Worm (Caenorhabditis elegans) whole organism, young adult: Measurements from ENCODE around the gene R02F11.2.

ENCODE experiments used
- B0261.1 ChIP-seq: sonication (generic microtip); optimal IDR thresholded peaks from 2 replicates; lab custom pipeline; 2016; ENCODE audit warnings: mild to moderate bottlenecking, missing genetic modification characterization, moderate library complexity, missing compliant biosample characterization
- F37B4.10 ChIP-seq: fragments of 200-800 bp; sonication (Bioruptor generic); IDR thresholded peaks from 2 replicates; pipeline ENCODE4 v1.3.6; 2022; ENCODE audit warnings: missing genetic modification characterization, missing compliant biosample characterization
- F57A8.1 ChIP-seq: fragments of 200-800 bp; sonication (Bioruptor generic); optimal IDR thresholded peaks from 2 replicates; lab custom pipeline; 2018; ENCODE audit warnings: mild to moderate bottlenecking, missing genetic modification characterization, moderate library complexity, missing compliant biosample characterization
- ZK185.1 ChIP-seq: sonication (generic microtip); optimal IDR thresholded peaks from 2 replicates; lab custom pipeline; 2016; ENCODE audit warnings: mild to moderate bottlenecking, missing genetic modification characterization, missing compliant biosample characterization; ENCODE audit not compliant: poor library complexity, severe bottlenecking
- atf-7 ChIP-seq: sonication (generic microtip); optimal IDR thresholded peaks from 2 replicates; lab custom pipeline; 2017; ENCODE audit warnings: mild to moderate bottlenecking, missing genetic modification characterization, missing compliant biosample characterization
- egl-18 ChIP-seq: fragments of 200-800 bp; sonication (Bioruptor generic); IDR thresholded peaks from 2 replicates; pipeline ENCODE4 v1.3.6; 2022; ENCODE audit warnings: missing genetic modification reagents, missing genetic modification characterization, missing compliant biosample characterization
- him-1 ChIP-seq: sonication (generic microtip); optimal IDR thresholded peaks from 2 replicates; lab custom pipeline; 2016; ENCODE audit warnings: missing genotype, missing genetic modification reagents, missing genetic modification characterization, missing compliant biosample characterization
- hmg-1.2 ChIP-seq: fragments of 200-800 bp; sonication (Bioruptor generic); IDR thresholded peaks from 2 replicates; pipeline ENCODE4 v1.3.6; 2022; ENCODE audit warnings: missing genetic modification reagents, missing genetic modification characterization, missing compliant biosample characterization
- nfya-1 ChIP-seq: sonication (generic microtip); optimal IDR thresholded peaks from 2 replicates; lab custom pipeline; 2017; ENCODE audit warnings: antibody characterized with exemption, missing compliant biosample characterization, missing genetic modification characterization, borderline replicate concordance; ENCODE audit not compliant: insufficient read depth
- nhr-179 ChIP-seq: sonication (generic microtip); optimal IDR thresholded peaks from 2 replicates; lab custom pipeline; 2016; ENCODE audit warnings: mild to moderate bottlenecking, missing genetic modification characterization, missing compliant biosample characterization

ce11 chrV:4775140-4775539 is 19.3 kb upstream of the R02F11.2 start:
- TF ChIP-seq ZK185.1 (tag; lab: Kevin White, UChicago) (no peak), B0261.1 (tag; lab: Kevin White, UChicago) (no peak), hmg-1.2 (GFP tag; lab: Robert Waterston, UW) (no peak), nhr-179 (no peak), atf-7 (tag; lab: Kevin White, UChicago) (no peak), F57A8.1 (GFP tag; lab: Kevin White, UChicago) (no peak), F37B4.10 (no peak), him-1 (tag; lab: Kevin White, UChicago) (no peak), egl-18 (GFP tag; lab: Robert Waterston, UW) (no peak), nfya-1 (no peak)
